Fruit fly (Drosophila melanogaster) whole organism, prepupa: ENCODE results near the gene PXo.
A peak's percentile ranks its signal among the peaks of the same experiment; 100 is the strongest.

Experiments
- Blimp-1 ChIP-seq: fragments of 200-800 bp; sonication (Bioruptor generic); optimal IDR thresholded peaks from 3 replicates; lab custom pipeline; 2017; ENCODE audit warnings: missing biosample characterization, missing genetic modification characterization, mild to moderate bottlenecking, moderate library complexity, missing genetic modification reagents
- CG11294 ChIP-seq: fragments of 200-800 bp; sonication (Bioruptor generic); IDR thresholded peaks from 2 replicates; pipeline ENCODE4 v1.3.6; 2022; ENCODE audit warnings: missing biosample characterization, missing genetic modification characterization
- CG11762 ChIP-seq: fragments of 200-800 bp; sonication (Bioruptor generic); optimal IDR thresholded peaks from 3 replicates; lab custom pipeline; 2016; ENCODE audit warnings: missing biosample characterization, missing genetic modification characterization; ENCODE audit not compliant: insufficient read depth
- CG15336 ChIP-seq: fragments of 200-800 bp; sonication (Bioruptor generic); IDR thresholded peaks from 2 replicates; pipeline ENCODE4 v1.3.6; 2022; ENCODE audit warnings: missing biosample characterization, missing genetic modification characterization
- CG1621 ChIP-seq: fragments of 200-800 bp; sonication (Bioruptor generic); optimal IDR thresholded peaks from 3 replicates; lab custom pipeline; 2018; ENCODE audit warnings: missing biosample characterization, mild to moderate bottlenecking, missing genetic modification characterization
- CG31627 ChIP-seq: fragments of 200-800 bp; sonication (Bioruptor generic); optimal IDR thresholded peaks from 3 replicates; lab custom pipeline; 2016; ENCODE audit warnings: missing biosample characterization, missing genetic modification characterization
- CG32006 ChIP-seq: fragments of 200-800 bp; sonication (Bioruptor generic); optimal IDR thresholded peaks from 3 replicates; lab custom pipeline; 2017; ENCODE audit warnings: missing biosample characterization, mild to moderate bottlenecking, missing genetic modification characterization
- CG4318 ChIP-seq: fragments of 200-800 bp; sonication (Bioruptor generic); optimal IDR thresholded peaks from 3 replicates; lab custom pipeline; 2017; ENCODE audit warnings: missing biosample characterization, mild to moderate bottlenecking, missing genetic modification characterization
- CG6792 ChIP-seq: fragments of 200-800 bp; sonication (Bioruptor generic); optimal IDR thresholded peaks from 3 replicates; lab custom pipeline; 2016; ENCODE audit warnings: missing biosample characterization, missing genetic modification characterization
- CG8319 ChIP-seq: fragments of 200-800 bp; sonication (Bioruptor generic); optimal IDR thresholded peaks from 3 replicates; lab custom pipeline; 2016; ENCODE audit warnings: missing biosample characterization, missing genetic modification characterization
- CG8632 ChIP-seq: fragments of 200-800 bp; sonication (Bioruptor generic); optimal IDR thresholded peaks from 3 replicates; lab custom pipeline; 2016; ENCODE audit warnings: missing biosample characterization, missing genetic modification characterization
- CG9139 ChIP-seq: fragments of 200-800 bp; sonication (Bioruptor generic); optimal IDR thresholded peaks from 3 replicates; lab custom pipeline; 2017; ENCODE audit warnings: missing biosample characterization, mild to moderate bottlenecking, missing genetic modification characterization
- Eip75B ChIP-seq: fragments of 200-800 bp; sonication (Bioruptor generic); optimal IDR thresholded peaks from 3 replicates; lab custom pipeline; 2016; ENCODE audit warnings: missing biosample characterization, missing genetic modification characterization
- Eip78C ChIP-seq: fragments of 200-800 bp; sonication (Bioruptor generic); peaks from one replicate; lab custom pipeline; 2016; ENCODE audit warnings: missing biosample characterization, missing genetic modification characterization
- Eip93F ChIP-seq: fragments of 200-800 bp; sonication (Bioruptor generic); optimal IDR thresholded peaks from 2 replicates; lab custom pipeline; 2016; ENCODE audit warnings: missing biosample characterization, mild to moderate bottlenecking, missing genetic modification characterization
- Ets21C ChIP-seq: fragments of 200-800 bp; sonication (Bioruptor generic); optimal IDR thresholded peaks from 3 replicates; lab custom pipeline; 2016; ENCODE audit warnings: missing biosample characterization, missing genetic modification characterization
- Gug ChIP-seq: fragments of 200-800 bp; sonication (Bioruptor generic); IDR thresholded peaks from 2 replicates; pipeline ENCODE4 v1.3.6; 2022; ENCODE audit warnings: missing biosample characterization, missing genetic modification characterization
- Hr39 ChIP-seq: fragments of 200-800 bp; sonication (Bioruptor generic); optimal IDR thresholded peaks from 2 replicates; lab custom pipeline; 2016; ENCODE audit warnings: missing biosample characterization, missing genetic modification characterization
- Hr4 ChIP-seq: fragments of 200-800 bp; sonication (Bioruptor generic); optimal IDR thresholded peaks from 3 replicates; lab custom pipeline; 2016; ENCODE audit warnings: missing biosample characterization, missing genetic modification characterization
- Lpt ChIP-seq: fragments of 200-800 bp; sonication (Bioruptor generic); optimal IDR thresholded peaks from 3 replicates; lab custom pipeline; 2016; ENCODE audit warnings: missing biosample characterization, missing genetic modification characterization
- Met ChIP-seq: fragments of 200-800 bp; sonication (Bioruptor generic); optimal IDR thresholded peaks from 3 replicates; lab custom pipeline; 2016; ENCODE audit warnings: missing biosample characterization, missing genetic modification characterization
- Sox14 ChIP-seq: fragments of 200-800 bp; sonication (Bioruptor generic); optimal IDR thresholded peaks from 3 replicates; lab custom pipeline; 2016; ENCODE audit warnings: missing biosample characterization, missing genetic modification characterization
- acj6 ChIP-seq: fragments of 200-800 bp; sonication (Bioruptor generic); optimal IDR thresholded peaks from 3 replicates; lab custom pipeline; 2016; ENCODE audit warnings: missing biosample characterization, missing genetic modification characterization
- cyc ChIP-seq: fragments of 200-800 bp; sonication (Bioruptor generic); optimal IDR thresholded peaks from 3 replicates; lab custom pipeline; 2016; ENCODE audit warnings: missing biosample characterization, missing genetic modification characterization
- eg ChIP-seq: fragments of 200-800 bp; sonication (Bioruptor generic); IDR thresholded peaks from 3 replicates; pipeline ENCODE4 v1.3.6; 2022; ENCODE audit warnings: missing biosample characterization, missing genetic modification characterization
- fd59A ChIP-seq: fragments of 200-800 bp; sonication (Bioruptor generic); optimal IDR thresholded peaks from 2 replicates; lab custom pipeline; 2017; ENCODE audit warnings: missing biosample characterization, mild to moderate bottlenecking, missing genetic modification characterization, missing genetic modification reagents
- lz ChIP-seq: fragments of 200-800 bp; sonication (Bioruptor generic); optimal IDR thresholded peaks from 3 replicates; lab custom pipeline; 2016; ENCODE audit warnings: missing biosample characterization, missing genetic modification characterization
- salr ChIP-seq, 2 experiments: fragments of 200-800 bp; sonication (Bioruptor generic); optimal IDR thresholded peaks; 3 replicates each; lab custom pipeline; 2016 to 2018; ENCODE audit warnings: missing biosample characterization in 2 of 2, missing genetic modification characterization in 2 of 2, mild to moderate bottlenecking in 1 of 2
- spab ChIP-seq: fragments of 200-800 bp; sonication (Bioruptor generic); optimal IDR thresholded peaks from 2 replicates; lab custom pipeline; 2017; ENCODE audit warnings: missing biosample characterization, mild to moderate bottlenecking, missing genetic modification characterization, missing genetic modification reagents
- ss ChIP-seq, 2 experiments: fragments of 200-800 bp; sonication (Bioruptor generic); optimal IDR thresholded peaks; 2 replicates in 1 of 2; 3 replicates in 1 of 2; lab custom pipeline; 2017 to 2018; ENCODE audit warnings: mild to moderate bottlenecking in 2 of 2, missing biosample characterization in 2 of 2, missing genetic modification characterization in 2 of 2, moderate library complexity in 1 of 2
- vri ChIP-seq: fragments of 200-800 bp; sonication (Bioruptor generic); optimal IDR thresholded peaks from 3 replicates; lab custom pipeline; 2016; ENCODE audit warnings: missing biosample characterization, mild to moderate bottlenecking, missing genetic modification characterization

PXo gene

dm6 chr3L:5907077-5907476, 14.0 kb downstream of the PXo start, which contains the start of gene CG13288:
CG13288 (plus strand) TSS chr3L:5907381.
- no peak for TF ChIP-seq CG9139 (GFP tag; lab: Kevin White, UChicago)
- no peak for TF ChIP-seq CG4318 (GFP tag; lab: Kevin White, UChicago)
- no peak for TF ChIP-seq Met (GFP tag; lab: Kevin White, UChicago)
- no peak for TF ChIP-seq Lpt (GFP tag; lab: Kevin White, UChicago)
- no peak for TF ChIP-seq Ets21C (GFP tag; lab: Kevin White, UChicago)
- no peak for TF ChIP-seq CG31627
- TF ChIP-seq Blimp-1 (GFP tag; lab: Kevin White, UChicago): no peak

DNA sequence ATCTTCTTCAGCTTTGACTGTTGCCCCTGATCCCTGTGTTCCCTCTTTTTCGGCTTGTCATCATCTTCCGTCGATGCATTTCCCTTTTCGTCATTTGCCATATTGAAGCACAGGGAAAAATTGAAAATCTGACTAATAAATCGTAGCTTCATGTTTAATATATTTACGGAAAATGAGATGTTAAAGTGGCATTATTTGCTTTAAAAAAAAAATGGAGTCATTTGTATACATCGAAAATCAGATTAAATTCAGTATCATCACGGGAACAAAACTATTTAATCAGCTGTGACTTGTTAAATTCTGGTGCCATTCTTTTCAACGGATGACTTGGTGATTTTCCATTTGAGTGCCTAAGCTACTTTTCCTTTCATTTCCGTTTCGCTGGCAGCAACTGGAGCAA, 14.5 kb downstream of the PXo start, which contains the start of gene CG10486:
CG10486 (minus strand) TSS at position 101 of the 400 bp plus-strand sequence.
- no peak for TF ChIP-seq salr (GFP tag; optimal IDR thresholded peaks at IDR 0.05; lab: Kevin White, UChicago)
- no peak for TF ChIP-seq cyc (GFP tag; lab: Kevin White, UChicago)
- TF ChIP-seq acj6: no peak
- TF ChIP-seq CG1621 (tag; lab: Kevin White, UChicago): no peak
- no peak for TF ChIP-seq Hr4 (GFP tag; lab: Kevin White, UChicago)
- no peak for TF ChIP-seq Gug (GFP tag; lab: Robert Waterston, UW)
- TF ChIP-seq eg (GFP tag; lab: Robert Waterston, UW): no peak

- TF ChIP-seq Gug (GFP tag; lab: Robert Waterston, UW) (no peak), Lpt (GFP tag; lab: Kevin White, UChicago) (no peak), fd59A (GFP tag; lab: Kevin White, UChicago) (no peak), salr (GFP tag; optimal IDR thresholded peaks at IDR 0.05; lab: Kevin White, UChicago) (no peak), Blimp-1 (GFP tag; lab: Kevin White, UChicago) (no peak), CG6792 (GFP tag; lab: Kevin White, UChicago) (no peak), CG8632 (GFP tag; lab: Kevin White, UChicago) (no peak), CG11762 (GFP tag; lab: Kevin White, UChicago) (no peak), lz (no peak), Eip75B (GFP tag; lab: Kevin White, UChicago) (no peak), Eip93F (GFP tag; lab: Kevin White, UChicago) (no peak)
These were observed 17.2 kb downstream of the PXo start, which contains the start of gene CG32413 for dm6 chr3L:5903955-5904354. CG32413 (minus strand) TSS chr3L:5904055.

dm6 chr3L:5902189-5902765, 18.8 kb downstream of the PXo start, which contains the start of gene QC:
QC (minus strand) TSS chr3L:5902456.
- TF ChIP-seq acj6 (no peak), CG15336 (GFP tag; lab: Robert Waterston, UW) (peak; percentile 15; the same call in 1 of the 2 replicates), CG6792 (GFP tag; lab: Kevin White, UChicago) (no peak), Eip78C (GFP tag; lab: Kevin White, UChicago) (peak; percentile 58), Met (GFP tag; lab: Kevin White, UChicago) (no peak), CG32006 (GFP tag; lab: Kevin White, UChicago) (no peak), CG1621 (tag; lab: Kevin White, UChicago) (peak; percentile 54)

dm6 chr3L:5899305-5899704, 21.8 kb downstream of the PXo start, which contains the start of gene CG32409:
CG32409 (plus strand) TSS chr3L:5899528.
- TF ChIP-seq CG11294 (GFP tag; lab: Robert Waterston, UW) (no peak), Gug (GFP tag; lab: Robert Waterston, UW) (no peak), Hr39 (no peak)

dm6 chr3L:5897228-5897688, 23.9 kb downstream of the PXo start, which contains the start of the genes PolE2 and CG5592:
PolE2 (minus strand) TSS chr3L:5897435.
CG5592 (plus strand) TSS chr3L:5897638.
- TF ChIP-seq CG11294 (GFP tag; lab: Robert Waterston, UW) (no peak), CG8319 (GFP tag; lab: Kevin White, UChicago) (no peak), Met (GFP tag; lab: Kevin White, UChicago) (no peak), Lpt (GFP tag; lab: Kevin White, UChicago) (no peak), Eip78C (GFP tag; lab: Kevin White, UChicago) (no peak), vri (GFP tag; lab: Kevin White, UChicago) (no peak), ss (GFP tag; optimal IDR thresholded peaks at IDR 0.05; lab: Kevin White, UChicago) (no peak), spab (no peak), Sox14 (no peak)
